Fruit fly (Drosophila melanogaster): ENCODE measurements around the gene CG5800.

The CG5800 gene

DNA sequence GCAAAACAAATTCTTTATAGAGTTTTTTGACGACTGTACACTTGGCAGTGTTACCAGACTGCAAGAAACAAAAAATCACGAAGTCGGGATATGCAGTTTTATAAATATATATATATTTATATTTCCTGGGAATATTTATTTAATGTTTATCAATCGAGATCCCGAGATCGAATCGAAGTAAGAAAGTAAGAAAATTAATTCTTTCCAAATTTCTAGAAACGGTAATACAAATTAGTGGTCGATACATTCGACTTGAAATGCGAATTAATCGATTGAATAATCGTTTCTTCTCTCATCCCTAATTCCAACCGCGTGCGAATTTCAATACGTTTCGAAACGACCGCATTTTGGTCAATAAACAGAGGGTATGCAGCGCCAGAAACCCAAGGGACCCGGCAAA lies at the start of gene CG5800, which contains the start of gene CG8289 (continued):
- TF ChIP-seq Elba2 (GFP tag; optimal IDR thresholded peaks at IDR 0.05) (peak; percentile 47), Ptx1 (GFP tag; IDR thresholded peaks at IDR 0.05) (0 out of 2 replicates have a peak, but pooled peaks have one; percentile 15), Doc2 (GFP tag; IDR thresholded peaks at IDR 0.05) (no peak), Myb (GFP tag; optimal IDR thresholded peaks at IDR 0.05) (no peak), zen2 (GFP tag; IDR thresholded peaks at IDR 0.05; ENCODE audit: partially characterized antibody) (peak; percentile 16; the same call in 1 of the 3 replicates), CG12659 (GFP tag; optimal IDR thresholded peaks at IDR 0.05) (peak; percentile 65), NfI (GFP tag; optimal IDR thresholded peaks at IDR 0.05) (peak; percentile 13), CG10274 (GFP tag; optimal IDR thresholded peaks at IDR 0.05) (no peak), Rfx (GFP tag; IDR thresholded peaks at IDR 0.05) (no peak), Opbp (GFP tag; IDR thresholded peaks at IDR 0.05; ENCODE audit: partially characterized antibody) (0 out of 3 replicates have a peak, but pooled peaks have one; percentile 45), CG10543 (GFP tag; optimal IDR thresholded peaks at IDR 0.05) (peak; percentile 5), CG33557 (GFP tag; optimal IDR thresholded peaks at IDR 0.05) (peak; percentile 20), mld (GFP tag; IDR thresholded peaks at IDR 0.05; ENCODE audit: partially characterized antibody) (peak; percentile 23; the same call in 1 of the 3 replicates), zfh1 (GFP tag; IDR thresholded peaks at IDR 0.05) (no peak), CG11696 (GFP tag; IDR thresholded peaks at IDR 0.05) (no peak), B-H2 (GFP tag; optimal IDR thresholded peaks at IDR 0.05) (peak; percentile 28), CG34224 (GFP tag; IDR thresholded peaks at IDR 0.05; ENCODE audit: partially characterized antibody) (peak; percentile 69), CG5953 (GFP tag; IDR thresholded peaks at IDR 0.05) (no peak), CG13296 (GFP tag; optimal IDR thresholded peaks at IDR 0.05) (no peak), sna (GFP tag; IDR thresholded peaks at IDR 0.05; ENCODE audit: partially characterized antibody) (peak; percentile 59), bsh (GFP tag; optimal IDR thresholded peaks at IDR 0.05) (no peak), bbx (GFP tag; IDR thresholded peaks at IDR 0.05; ENCODE audit: partially characterized antibody) (peak; percentile 69), Max (GFP tag; optimal IDR thresholded peaks at IDR 0.05) (peak; percentile 34), CG16813 (GFP tag; IDR thresholded peaks at IDR 0.05; ENCODE audit: partially characterized antibody) (peak; percentile 56), Deaf1 (tag; optimal IDR thresholded peaks at IDR 0.05) (no peak), Nf-YB (GFP tag; optimal IDR thresholded peaks at IDR 0.05) (no peak), cg (GFP tag; optimal IDR thresholded peaks at IDR 0.05) (no peak), fd3F (GFP tag; optimal IDR thresholded peaks at IDR 0.05) (no peak), CG10267 (tag; optimal IDR thresholded peaks at IDR 0.05) (peak; percentile 71), CG13624 (GFP tag; optimal IDR thresholded peaks at IDR 0.05) (no peak), Antp (GFP tag; optimal IDR thresholded peaks at IDR 0.05) (no peak), grau (tag; optimal IDR thresholded peaks at IDR 0.05) (no peak), psq (GFP tag; optimal IDR thresholded peaks at IDR 0.05) (no peak), rib (GFP tag; IDR thresholded peaks at IDR 0.05) (no peak), CrebB (tag; optimal IDR thresholded peaks at IDR 0.05) (no peak), CG10209 (GFP tag; optimal IDR thresholded peaks at IDR 0.05) (no peak), CG6791 (GFP tag; IDR thresholded peaks at IDR 0.05; ENCODE audit: partially characterized antibody) (peak; percentile 49; the same call in 1 of the 3 replicates), lilli (GFP tag; optimal IDR thresholded peaks at IDR 0.05) (no peak), Dll (GFP tag; IDR thresholded peaks at IDR 0.05; ENCODE audit: partially characterized antibody) (peak; percentile 80), gsb (GFP tag; IDR thresholded peaks at IDR 0.05) (no peak), CG4617 (GFP tag; optimal IDR thresholded peaks at IDR 0.05; ENCODE audit: borderline replicate concordance) (peak; percentile 2), CG17328 (GFP tag; IDR thresholded peaks at IDR 0.05) (no peak), CG13123 (GFP tag; optimal IDR thresholded peaks at IDR 0.05) (no peak), cas (GFP tag; IDR thresholded peaks at IDR 0.05) (no peak), nom (GFP tag; optimal IDR thresholded peaks at IDR 0.05) (no peak), stwl (tag; optimal IDR thresholded peaks at IDR 0.05) (peak; percentile 38), Usf (GFP tag; optimal IDR thresholded peaks at IDR 0.05) (no peak), CG42726 (GFP tag; IDR thresholded peaks at IDR 0.05; ENCODE audit: partially characterized antibody) (no peak), CG31224 (GFP tag; IDR thresholded peaks at IDR 0.05) (no peak)
